Worm (Caenorhabditis elegans) whole organism, midembryonic: ENCODE data around the gene gck-2.

Source experiments
- T22C8.4 ChIP-seq: fragments of 200-800 bp; sonication (Bioruptor generic); IDR thresholded peaks from 2 replicates; pipeline ENCODE4 v1.3.6; 2022; ENCODE audit warnings: missing genetic modification characterization, missing compliant biosample characterization
- cog-1 ChIP-seq: sonication (generic microtip); optimal IDR thresholded peaks from 2 replicates; lab custom pipeline; 2016; ENCODE audit warnings: missing genetic modification characterization, missing compliant biosample characterization
- flt-1 ChIP-seq: fragments of 200-800 bp; sonication (Bioruptor generic); IDR thresholded peaks from 2 replicates; pipeline ENCODE4 v1.3.6; 2022; ENCODE audit warnings: missing genetic modification characterization, missing compliant biosample characterization
- klf-2 ChIP-seq: fragments of 200-800 bp; sonication (Bioruptor generic); conservative IDR thresholded peaks from 2 replicates; pipeline ENCODE4 v1.3.6; 2022; ENCODE audit warnings: missing genetic modification reagents, missing genetic modification characterization, missing compliant biosample characterization
- med-1 ChIP-seq: sonication (generic microtip); optimal IDR thresholded peaks from 2 replicates; lab custom pipeline; 2017; ENCODE audit warnings: missing genetic modification characterization, mild to moderate bottlenecking, missing compliant biosample characterization, antibody characterized with exemption, missing genetic modification reagents; ENCODE audit not compliant: insufficient read depth
- ref-1 ChIP-seq: fragments of 200-800 bp; sonication (Bioruptor generic); conservative IDR thresholded peaks from 2 replicates; pipeline ENCODE4 v1.3.6; 2022; ENCODE audit warnings: missing genetic modification reagents, missing genetic modification characterization, missing compliant biosample characterization
- tab-1 ChIP-seq: fragments of 200-800 bp; sonication (Bioruptor generic); IDR thresholded peaks from 2 replicates; pipeline ENCODE4 v1.3.6; 2022; ENCODE audit warnings: missing genetic modification characterization, missing compliant biosample characterization
- ztf-23 ChIP-seq: fragments of 200-800 bp; sonication (Bioruptor generic); IDR thresholded peaks from 2 replicates; pipeline ENCODE4 v1.3.6; 2022; ENCODE audit warnings: missing genetic modification reagents, missing genetic modification characterization, missing compliant biosample characterization
- ztf-29 ChIP-seq: fragments of 200-800 bp; sonication (Bioruptor generic); IDR thresholded peaks from 2 replicates; pipeline ENCODE4 v1.3.6; 2022; ENCODE audit warnings: missing genetic modification reagents, missing genetic modification characterization, missing compliant biosample characterization

Gene gck-2

DNA sequence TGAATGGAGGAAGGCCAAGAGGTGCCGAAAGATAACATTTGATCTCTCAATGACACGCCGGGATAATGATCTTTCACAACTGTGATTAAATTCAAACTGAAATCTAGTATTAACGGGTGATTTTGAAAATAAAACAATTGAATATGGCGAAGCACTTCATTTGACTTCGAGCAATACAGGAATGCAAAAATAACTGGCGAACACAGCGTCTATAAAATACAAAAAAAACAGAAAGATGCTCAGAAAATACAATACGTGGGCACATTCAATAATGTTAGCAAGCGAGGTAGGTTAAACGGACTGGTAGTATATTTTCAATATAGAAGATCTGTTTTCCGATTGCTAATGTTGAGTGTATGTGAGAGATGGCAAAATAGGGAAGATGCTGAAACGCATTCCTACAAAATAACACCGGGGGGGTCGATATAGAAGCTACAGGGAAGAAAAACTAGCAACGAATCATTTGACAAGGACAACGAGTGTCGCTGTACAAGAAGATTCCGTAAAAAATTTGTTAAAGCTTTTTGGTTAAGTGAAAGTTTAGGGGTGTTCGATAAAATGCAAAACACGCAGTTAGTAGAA lies 9.3 kb downstream of the gck-2 start:
- no peak for TF ChIP-seq T22C8.4 (GFP tag; lab: Robert Waterston, UW)
- no peak for TF ChIP-seq cog-1
- no peak for TF ChIP-seq ztf-29 (GFP tag; lab: Robert Waterston, UW)
- TF ChIP-seq ztf-23 (GFP tag; lab: Robert Waterston, UW) = no peak
- TF ChIP-seq ref-1 (GFP tag; lab: Robert Waterston, UW) = no peak
- no peak for TF ChIP-seq klf-2
- TF ChIP-seq flt-1 (GFP tag; lab: Robert Waterston, UW) = no peak
- no peak for TF ChIP-seq med-1 (GFP tag; lab: Kevin White, UChicago)
- TF ChIP-seq tab-1 (GFP tag; lab: Robert Waterston, UW) = no peak

DNA sequence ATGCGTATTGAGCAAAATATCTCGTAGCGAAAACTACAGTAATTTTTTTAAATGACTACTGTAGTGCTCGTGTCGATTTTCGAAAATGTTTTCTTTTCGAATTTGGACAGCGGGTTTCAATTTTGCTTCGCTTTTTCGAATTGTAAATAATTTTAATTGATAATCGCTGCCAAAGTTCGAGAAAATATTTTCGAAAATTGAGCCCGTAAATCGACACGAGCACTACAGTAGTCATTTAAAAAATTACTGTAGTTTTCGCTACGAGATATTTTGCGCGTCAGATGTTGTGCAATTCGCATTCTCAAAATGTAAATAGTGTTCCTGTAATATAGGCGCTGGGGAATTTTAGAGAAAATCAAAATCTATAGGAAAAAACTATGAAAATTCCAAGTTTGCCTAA lies 10.2 kb downstream of the gck-2 start:
- TF ChIP-seq cog-1 (no peak), tab-1 (GFP tag; lab: Robert Waterston, UW) (no peak), med-1 (GFP tag; lab: Kevin White, UChicago) (no peak), klf-2 (no peak), ztf-23 (GFP tag; lab: Robert Waterston, UW) (no peak), ztf-29 (GFP tag; lab: Robert Waterston, UW) (no peak), T22C8.4 (GFP tag; lab: Robert Waterston, UW) (no peak), ref-1 (GFP tag; lab: Robert Waterston, UW) (no peak), flt-1 (GFP tag; lab: Robert Waterston, UW) (no peak)

DNA sequence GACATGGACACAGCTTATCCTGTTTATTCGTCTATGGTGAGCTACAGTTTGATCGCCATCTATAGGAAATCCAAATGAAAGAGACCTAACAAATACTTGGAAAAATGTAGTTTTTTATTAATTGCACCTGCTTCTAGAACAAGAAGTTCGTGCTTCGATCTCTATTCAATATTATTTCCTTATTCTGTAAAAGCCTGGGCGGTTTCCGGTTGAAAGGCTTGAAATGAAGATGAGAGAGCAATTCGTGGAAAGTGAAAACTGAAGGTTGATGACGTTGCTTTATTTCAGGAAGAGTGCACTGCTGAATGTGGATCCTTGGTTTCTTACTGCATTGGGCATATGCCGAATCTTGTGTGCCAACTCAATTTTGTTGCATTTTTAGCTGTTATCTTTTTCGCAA lies 11.8 kb downstream of the gck-2 start:
- TF ChIP-seq T22C8.4 (GFP tag; lab: Robert Waterston, UW) (no peak), ref-1 (GFP tag; lab: Robert Waterston, UW) (no peak), klf-2 (no peak), tab-1 (GFP tag; lab: Robert Waterston, UW) (no peak), cog-1 (no peak), flt-1 (GFP tag; lab: Robert Waterston, UW) (no peak), ztf-23 (GFP tag; lab: Robert Waterston, UW) (no peak), ztf-29 (GFP tag; lab: Robert Waterston, UW) (no peak), med-1 (GFP tag; lab: Kevin White, UChicago) (no peak)

DNA sequence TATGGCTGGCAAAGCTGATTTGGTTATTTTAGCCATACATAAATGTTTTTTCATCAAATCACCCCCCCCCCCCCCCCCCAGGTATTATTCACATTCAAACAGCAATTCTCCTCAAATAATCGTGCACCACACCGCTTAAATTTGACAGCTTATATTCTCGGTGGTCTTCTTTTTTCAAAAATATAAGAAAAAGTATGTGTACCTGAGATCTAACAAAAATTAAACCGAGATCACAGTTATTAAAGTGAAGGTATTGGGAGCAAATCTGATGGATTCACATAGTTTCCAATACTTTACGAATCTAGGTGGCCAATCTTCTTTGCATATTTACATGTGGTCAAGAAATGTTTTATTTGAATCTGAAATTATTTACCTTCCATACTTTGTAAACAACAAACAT lies 12.3 kb downstream of the gck-2 start, which contains the start of gene ZC404.15:
Gene ZC404.15 (plus strand): TSS at position 301 of the 400 bp plus-strand sequence.
- no peak for TF ChIP-seq flt-1 (GFP tag; lab: Robert Waterston, UW)
- TF ChIP-seq klf-2 = no peak
- no peak for TF ChIP-seq ztf-23 (GFP tag; lab: Robert Waterston, UW)

DNA sequence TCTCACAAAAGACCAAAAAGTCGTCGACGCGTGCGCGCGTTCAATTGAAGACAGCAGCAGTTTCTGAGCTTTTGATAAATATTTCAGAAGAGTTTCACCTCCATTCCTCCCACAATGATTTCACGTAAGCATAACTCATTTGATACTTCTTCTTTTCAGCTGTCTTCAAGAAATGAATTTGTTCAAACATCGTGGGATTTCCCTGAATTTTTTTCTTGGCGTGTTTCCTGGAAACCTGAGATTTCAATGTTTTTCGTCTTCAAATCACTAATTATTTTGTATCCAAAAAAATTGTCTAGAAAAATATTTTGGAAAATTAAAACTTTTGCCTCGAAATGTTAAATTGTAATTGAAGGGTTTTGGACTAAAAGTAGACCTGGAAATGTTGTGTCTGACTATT lies 14.0 kb downstream of the gck-2 start:
- no peak for TF ChIP-seq cog-1
- no peak for TF ChIP-seq T22C8.4 (GFP tag; lab: Robert Waterston, UW)
- TF ChIP-seq ztf-29 (GFP tag; lab: Robert Waterston, UW) = no peak
- TF ChIP-seq tab-1 (GFP tag; lab: Robert Waterston, UW) = no peak
- TF ChIP-seq klf-2 = no peak

DNA sequence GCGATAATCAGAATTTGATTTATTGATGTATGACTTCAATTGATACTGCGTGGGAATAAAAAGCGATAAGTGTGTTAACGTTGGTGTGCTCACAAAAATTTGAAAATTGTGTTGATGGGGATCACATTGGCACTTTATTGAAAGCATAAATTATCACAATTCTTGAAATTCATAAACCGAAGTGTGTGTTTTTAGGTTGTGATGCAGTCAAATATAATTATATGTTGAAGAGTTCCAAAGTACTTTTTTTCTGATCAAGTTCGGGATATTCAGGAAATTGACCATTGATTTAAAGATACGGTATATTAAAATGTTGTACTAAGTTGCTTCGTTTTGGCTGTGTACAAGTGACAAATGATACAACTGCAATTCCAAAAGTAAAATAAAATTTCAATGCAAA lies 16.8 kb downstream of the gck-2 start, which contains the start of gene srh-28:
Gene srh-28 (minus strand): TSS at position 101 of the 400 bp plus-strand sequence.
- no peak for TF ChIP-seq flt-1 (GFP tag; lab: Robert Waterston, UW)
- no peak for TF ChIP-seq ztf-29 (GFP tag; lab: Robert Waterston, UW)
- TF ChIP-seq tab-1 (GFP tag; lab: Robert Waterston, UW) = no peak
- no peak for TF ChIP-seq klf-2
- TF ChIP-seq ztf-23 (GFP tag; lab: Robert Waterston, UW) = no peak
- TF ChIP-seq ref-1 (GFP tag; lab: Robert Waterston, UW) = no peak
- no peak for TF ChIP-seq med-1 (GFP tag; lab: Kevin White, UChicago)
- no peak for TF ChIP-seq cog-1

DNA sequence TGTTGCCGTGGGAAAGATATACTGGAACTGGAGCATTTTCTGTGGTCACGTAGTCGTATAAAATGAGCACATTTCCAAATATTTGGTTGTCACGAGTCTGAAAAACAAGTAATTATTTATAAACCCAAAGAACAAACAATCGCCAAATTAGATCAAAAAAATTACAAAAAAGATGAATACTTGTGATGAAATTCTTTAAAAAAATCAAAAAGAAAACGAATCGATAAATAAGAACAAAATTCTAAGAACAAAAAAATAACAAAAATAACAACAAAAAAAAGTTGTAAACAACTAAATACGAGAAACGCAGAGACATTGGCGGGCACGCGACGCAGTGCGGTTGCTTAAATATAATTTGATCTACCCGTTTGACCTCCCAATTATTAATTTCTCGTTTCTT lies 18.7 kb downstream of the gck-2 start, which contains the start of gene ZC404.16:
Gene ZC404.16 (minus strand): TSS at position 101 of the 400 bp plus-strand sequence.
- TF ChIP-seq med-1 (GFP tag; lab: Kevin White, UChicago) (no peak), flt-1 (GFP tag; lab: Robert Waterston, UW) (no peak), tab-1 (GFP tag; lab: Robert Waterston, UW) (no peak)

DNA sequence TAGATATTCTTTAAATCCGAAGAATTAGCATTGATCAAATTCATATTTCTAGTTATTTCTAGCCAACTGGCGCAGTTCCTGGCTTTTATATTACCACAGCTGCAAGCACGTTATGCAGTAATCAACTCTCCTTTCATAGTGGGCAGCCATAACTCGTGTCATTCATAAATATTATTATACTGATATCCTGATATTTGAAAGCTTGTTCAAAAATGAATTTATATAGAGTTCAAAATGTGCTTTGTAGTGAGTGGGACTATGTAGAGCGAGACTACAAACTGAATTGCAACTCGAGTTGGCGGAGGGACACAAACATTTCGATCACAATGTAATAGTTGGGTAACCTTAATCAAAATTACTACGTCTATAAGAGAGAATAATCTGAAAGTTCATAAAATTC lies 20.8 kb downstream of the gck-2 start, which contains the start of gene srh-30:
Gene srh-30 (minus strand): TSS at position 101 of the 400 bp plus-strand sequence.
- TF ChIP-seq ref-1 (GFP tag; lab: Robert Waterston, UW) (no peak), cog-1 (no peak), ztf-29 (GFP tag; lab: Robert Waterston, UW) (no peak), ztf-23 (GFP tag; lab: Robert Waterston, UW) (no peak), tab-1 (GFP tag; lab: Robert Waterston, UW) (no peak), med-1 (GFP tag; lab: Kevin White, UChicago) (no peak), flt-1 (GFP tag; lab: Robert Waterston, UW) (no peak), T22C8.4 (GFP tag; lab: Robert Waterston, UW) (no peak), klf-2 (no peak)

DNA sequence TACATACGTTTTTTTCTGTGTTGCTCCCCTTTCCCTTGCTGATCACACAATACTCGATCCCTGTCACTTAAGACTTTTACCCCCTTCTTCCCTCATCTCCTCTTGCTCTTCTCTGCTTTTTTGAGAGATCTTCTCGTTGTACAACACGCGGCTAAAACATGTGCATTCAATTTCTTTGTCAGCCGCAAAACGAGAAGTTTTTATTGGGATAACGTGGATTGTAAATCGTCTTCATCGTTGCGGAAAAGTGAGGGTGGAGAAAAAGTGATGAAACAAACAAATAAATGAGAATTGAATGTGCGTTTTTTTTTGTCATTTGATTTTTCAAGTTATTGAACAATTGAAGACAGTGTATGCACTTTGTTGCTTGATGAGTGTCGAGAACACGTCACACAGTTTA lies 23.0 kb downstream of the gck-2 start:
- TF ChIP-seq ref-1 (GFP tag; lab: Robert Waterston, UW) (no peak), ztf-23 (GFP tag; lab: Robert Waterston, UW) (no peak), tab-1 (GFP tag; lab: Robert Waterston, UW) (no peak), ztf-29 (GFP tag; lab: Robert Waterston, UW) (no peak), T22C8.4 (GFP tag; lab: Robert Waterston, UW) (no peak)

DNA sequence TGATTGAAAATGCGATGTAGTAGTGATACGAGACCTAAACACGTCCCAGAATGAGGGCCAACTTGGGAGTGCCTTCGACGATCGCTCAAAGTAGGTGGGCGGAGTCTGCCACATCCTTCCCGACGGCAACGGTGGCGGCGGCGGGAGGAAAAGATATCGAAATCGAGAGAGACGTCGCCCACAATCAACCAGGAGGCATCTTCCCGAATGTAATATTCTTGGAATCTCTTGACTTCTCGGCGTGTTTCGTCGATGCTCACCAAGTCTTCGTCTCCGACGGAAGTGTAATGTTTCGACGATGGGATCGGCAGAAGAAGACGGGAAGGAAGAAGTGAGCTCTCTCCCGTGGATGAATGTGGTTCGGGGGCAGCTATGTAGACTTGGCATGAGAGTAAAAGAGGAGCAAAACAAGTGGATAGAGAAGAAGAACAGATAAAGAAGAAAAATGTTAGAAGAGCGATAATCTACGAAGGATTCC lies 24.0 kb downstream of the gck-2 start, which contains the start of the genes T25F10.1 and clik-1:
Gene T25F10.1 (plus strand): TSS at position 51 of the 478 bp plus-strand sequence.
Gene clik-1 (minus strand): TSS at position 281 of the 478 bp plus-strand sequence.
- TF ChIP-seq tab-1 (GFP tag; lab: Robert Waterston, UW) = no peak
- TF ChIP-seq T22C8.4 (GFP tag; lab: Robert Waterston, UW) = no peak
- no peak for TF ChIP-seq med-1 (GFP tag; lab: Kevin White, UChicago)
- no peak for TF ChIP-seq ztf-29 (GFP tag; lab: Robert Waterston, UW)
- TF ChIP-seq ref-1 (GFP tag; lab: Robert Waterston, UW) = no peak
- no peak for TF ChIP-seq ztf-23 (GFP tag; lab: Robert Waterston, UW)
- TF ChIP-seq klf-2 = no peak
- TF ChIP-seq cog-1 = no peak
- TF ChIP-seq flt-1 (GFP tag; lab: Robert Waterston, UW) = no peak
